Worm (Caenorhabditis elegans): Measurements from ENCODE around the gene tald-1.

Gene tald-1

ce11 chrIV:4369116-4369515 is 17.3 kb upstream of the tald-1 start:
- TF ChIP-seq fkh-6 (tag; optimal IDR thresholded peaks at IDR 0.05) (no peak), C38D4.7 (GFP tag; optimal IDR thresholded peaks at IDR 0.05) (no peak), fkh-10 (GFP tag; optimal IDR thresholded peaks at IDR 0.05) (no peak), mec-3 (tag; optimal IDR thresholded peaks at IDR 0.05; ENCODE audit: borderline replicate concordance) (no peak), npax-4 (tag; optimal IDR thresholded peaks at IDR 0.05) (no peak), pag-3 (tag; optimal IDR thresholded peaks at IDR 0.05; ENCODE audit: borderline replicate concordance) (no peak), F13H6.1 (tag; optimal IDR thresholded peaks at IDR 0.05) (no peak), hlh-15 (tag; optimal IDR thresholded peaks at IDR 0.05) (no peak), ceh-9 (tag; optimal IDR thresholded peaks at IDR 0.05) (no peak), ceh-30 (tag; optimal IDR thresholded peaks at IDR 0.05) (no peak), pros-1 (tag; optimal IDR thresholded peaks at IDR 0.05) (no peak), unc-55 (GFP tag; optimal IDR thresholded peaks at IDR 0.05) (no peak), ceh-31 (tag; optimal IDR thresholded peaks at IDR 0.05) (no peak), lim-6 (tag; optimal IDR thresholded peaks at IDR 0.05) (no peak), ztf-16 (tag; optimal IDR thresholded peaks at IDR 0.05) (no peak), C08G9.2 (tag; optimal IDR thresholded peaks at IDR 0.05) (no peak)

ce11 chrIV:4390438-4390894 is 4.0 kb downstream of the tald-1 start, which contains the start of the genes rpl-7A and set-21:
TSS of gene rpl-7A (minus strand) at chrIV:4390590.
TSS of gene set-21 (plus strand) at chrIV:4390844.
- TF ChIP-seq syd-9 (tag; optimal IDR thresholded peaks at IDR 0.05) (no peak), ttx-3 (tag; optimal IDR thresholded peaks at IDR 0.05) (no peak), K02D7.2 (tag; optimal IDR thresholded peaks at IDR 0.05) (no peak), npax-4 (tag; optimal IDR thresholded peaks at IDR 0.05) (no peak), pax-1 (tag; optimal IDR thresholded peaks at IDR 0.05) (no peak), rnt-1 (tag; optimal IDR thresholded peaks at IDR 0.05) (peak; percentile 68), ceh-30 (tag; optimal IDR thresholded peaks at IDR 0.05) (no peak), ceh-45 (GFP tag; IDR thresholded peaks at IDR 0.05) (peak; percentile 13; the same call in 1 of the 2 replicates), ceh-22 (tag; optimal IDR thresholded peaks at IDR 0.05) (no peak), madf-2 (tag; optimal IDR thresholded peaks at IDR 0.05) (peak; percentile 64), ceh-34 (tag; optimal IDR thresholded peaks at IDR 0.05) (peak; percentile 90), nhr-11 (tag; optimal IDR thresholded peaks at IDR 0.05) (no peak), sdc-2 (tag; optimal IDR thresholded peaks at IDR 0.05) (no peak), che-1 (tag; optimal IDR thresholded peaks at IDR 0.05) (no peak), F13H6.1 (tag; optimal IDR thresholded peaks at IDR 0.05) (peak; percentile 14), unc-55 (GFP tag; optimal IDR thresholded peaks at IDR 0.05) (no peak), sox-4 (tag; optimal IDR thresholded peaks at IDR 0.05) (no peak), ama-1 (optimal IDR thresholded peaks at IDR 0.05) (no peak), ceh-2 (tag; optimal IDR thresholded peaks at IDR 0.05) (peak; percentile 15), pat-9 (tag; optimal IDR thresholded peaks at IDR 0.05) (no peak), C38D4.7 (GFP tag; optimal IDR thresholded peaks at IDR 0.05) (no peak), zip-5 (tag; optimal IDR thresholded peaks at IDR 0.05) (peak; percentile 14), elt-2 (tag; optimal IDR thresholded peaks at IDR 0.05) (peak; percentile 47), Y22D7AL.16 (tag; optimal IDR thresholded peaks at IDR 0.05) (no peak), pha-4 (tag; optimal IDR thresholded peaks at IDR 0.05) (no peak), hlh-6 (tag; optimal IDR thresholded peaks at IDR 0.05) (no peak), odd-2 (tag; optimal IDR thresholded peaks at IDR 0.05) (no peak), lim-6 (tag; optimal IDR thresholded peaks at IDR 0.05) (no peak), ets-4 (tag; optimal IDR thresholded peaks at IDR 0.05) (peak; percentile 7), hlh-8 (tag; optimal IDR thresholded peaks at IDR 0.05) (no peak), nhr-232 (tag; optimal IDR thresholded peaks at IDR 0.05) (no peak), ztf-16 (tag; optimal IDR thresholded peaks at IDR 0.05) (peak; percentile 62), pros-1 (tag; optimal IDR thresholded peaks at IDR 0.05) (no peak), ceh-31 (tag; optimal IDR thresholded peaks at IDR 0.05) (peak; percentile 81), ceh-48 (tag; optimal IDR thresholded peaks at IDR 0.05) (peak; percentile 40), lin-11 (tag; optimal IDR thresholded peaks at IDR 0.05) (no peak), hlh-15 (tag; optimal IDR thresholded peaks at IDR 0.05) (no peak), unc-3 (GFP tag; conservative IDR thresholded peaks at IDR 0.05) (peak; percentile 63; the same call in 1 of the 2 replicates), unc-3 (tag; optimal IDR thresholded peaks at IDR 0.05) (no peak), fkh-6 (tag; optimal IDR thresholded peaks at IDR 0.05) (no peak), pha-2 (tag; optimal IDR thresholded peaks at IDR 0.05) (peak; percentile 13), tbx-2 (tag; optimal IDR thresholded peaks at IDR 0.05) (peak; percentile 80), pag-3 (tag; optimal IDR thresholded peaks at IDR 0.05; ENCODE audit: borderline replicate concordance) (no peak), pqm-1 (tag; optimal IDR thresholded peaks at IDR 0.05) (no peak), dve-1 (tag; optimal IDR thresholded peaks at IDR 0.05) (peak; percentile 65), ref-2 (tag; optimal IDR thresholded peaks at IDR 0.05) (peak; percentile 88), ceh-6 (GFP tag; optimal IDR thresholded peaks at IDR 0.05) (no peak)

Data from whole organism, late embryonic.